Worm (Caenorhabditis elegans) whole organism, L3 larva: Measurements from ENCODE around the gene phat-5.

ENCODE experiments used
- R02D3.7 ChIP-seq: fragments of 150-350 bp; optimal IDR thresholded peaks from 2 replicates; lab custom pipeline; 2014; ENCODE audit warnings: missing biosample characterization, missing genetic modification characterization
- aly-2 ChIP-seq: fragments of 150-350 bp; optimal IDR thresholded peaks from 2 replicates; lab custom pipeline; 2014; ENCODE audit warnings: missing biosample characterization, missing genetic modification characterization
- ama-1 ChIP-seq: fragments of 150-350 bp; optimal IDR thresholded peaks from 2 replicates; lab custom pipeline; 2018
- ceh-16 ChIP-seq: sonication (generic microtip); optimal IDR thresholded peaks from 2 replicates; lab custom pipeline; 2017; ENCODE audit warnings: missing biosample characterization, missing genetic modification characterization
- ceh-28 ChIP-seq: fragments of 150-350 bp; optimal IDR thresholded peaks from 2 replicates; lab custom pipeline; 2014; ENCODE audit warnings: missing biosample characterization, missing genetic modification reagents, missing genetic modification characterization
- ceh-82 ChIP-seq: fragments of 150-350 bp; optimal IDR thresholded peaks from 2 replicates; lab custom pipeline; 2014; ENCODE audit warnings: missing biosample characterization, missing genetic modification characterization
- ceh-9 ChIP-seq: sonication (generic microtip); optimal IDR thresholded peaks from 2 replicates; lab custom pipeline; 2018; ENCODE audit warnings: missing biosample characterization, missing genetic modification characterization
- daf-12 ChIP-seq: fragments of 150-350 bp; optimal IDR thresholded peaks from 2 replicates; lab custom pipeline; 2014; ENCODE audit warnings: missing biosample characterization, missing genetic modification reagents, missing genetic modification characterization
- egl-5 ChIP-seq: fragments of 150-350 bp; optimal IDR thresholded peaks from 2 replicates; lab custom pipeline; 2017; ENCODE audit warnings: missing biosample characterization, missing genetic modification reagents, missing genetic modification characterization, inconsistent platforms
- elt-1 ChIP-seq: fragments of 150-350 bp; optimal IDR thresholded peaks from 2 replicates; lab custom pipeline; 2014; ENCODE audit warnings: missing biosample characterization, missing genetic modification characterization
- elt-2 ChIP-seq: sonication (generic microtip); optimal IDR thresholded peaks from 2 replicates; lab custom pipeline; 2016; ENCODE audit warnings: missing genetic modification reagents, mild to moderate bottlenecking, missing genetic modification characterization, missing compliant biosample characterization
- elt-3 ChIP-seq, 3 experiments: fragments of 150-350 bp in 1 of 3; sonication (generic microtip) in 2 of 3; optimal IDR thresholded peaks; 2 replicates in 2 of 3; 4 replicates in 1 of 3; lab custom pipeline; 2014 to 2017; ENCODE audit warnings: missing biosample characterization in 3 of 3, missing genetic modification characterization in 3 of 3
- fkh-10 ChIP-seq: sonication (generic microtip); optimal IDR thresholded peaks from 2 replicates; lab custom pipeline; 2017; ENCODE audit warnings: missing biosample characterization, missing genetic modification reagents, missing genetic modification characterization
- fkh-2 ChIP-seq: fragments of 150-350 bp; optimal IDR thresholded peaks from 2 replicates; lab custom pipeline; 2014; ENCODE audit warnings: missing biosample characterization, missing genetic modification reagents, missing genetic modification characterization
- fos-1 ChIP-seq: fragments of 150-350 bp; optimal IDR thresholded peaks from 2 replicates; lab custom pipeline; 2014; ENCODE audit warnings: missing biosample characterization, missing genetic modification characterization
- lin-15B ChIP-seq: fragments of 150-350 bp; optimal IDR thresholded peaks from 2 replicates; lab custom pipeline; 2014; ENCODE audit warnings: missing biosample characterization, missing genetic modification characterization
- lin-39 ChIP-seq: fragments of 150-350 bp; optimal IDR thresholded peaks from 2 replicates; lab custom pipeline; 2018; ENCODE audit warnings: missing biosample characterization, missing genetic modification reagents, missing genetic modification characterization
- lsy-12 ChIP-seq: sonication (generic microtip); optimal IDR thresholded peaks from 2 replicates; lab custom pipeline; 2016; ENCODE audit warnings: mild to moderate bottlenecking, missing genetic modification characterization, missing compliant biosample characterization
- mdl-1 ChIP-seq: fragments of 150-350 bp; optimal IDR thresholded peaks from 2 replicates; lab custom pipeline; 2014; ENCODE audit warnings: missing biosample characterization, missing genetic modification characterization
- nhr-11 ChIP-seq: fragments of 150-350 bp; optimal IDR thresholded peaks from 2 replicates; lab custom pipeline; 2014; ENCODE audit warnings: missing biosample characterization, missing genetic modification characterization
- nhr-23 ChIP-seq: fragments of 150-350 bp; optimal IDR thresholded peaks from 2 replicates; lab custom pipeline; 2014; ENCODE audit warnings: missing biosample characterization, missing genetic modification reagents, missing genetic modification characterization
- nhr-237 ChIP-seq: fragments of 150-350 bp; optimal IDR thresholded peaks from 2 replicates; lab custom pipeline; 2014; ENCODE audit warnings: missing biosample characterization, missing genetic modification characterization
- nhr-25 ChIP-seq: sonication (generic microtip); optimal IDR thresholded peaks from 2 replicates; lab custom pipeline; 2017; ENCODE audit warnings: missing biosample characterization, missing genetic modification characterization
- nhr-28 ChIP-seq: fragments of 150-350 bp; optimal IDR thresholded peaks from 2 replicates; lab custom pipeline; 2014; ENCODE audit warnings: missing biosample characterization, missing genetic modification characterization
- nhr-43 ChIP-seq: sonication (generic microtip); optimal IDR thresholded peaks from 2 replicates; lab custom pipeline; 2016; ENCODE audit warnings: mild to moderate bottlenecking, missing genetic modification characterization, missing compliant biosample characterization; ENCODE audit not compliant: poor library complexity, severe bottlenecking
- nhr-67 ChIP-seq: fragments of 150-350 bp; optimal IDR thresholded peaks from 2 replicates; lab custom pipeline; 2014; ENCODE audit warnings: missing biosample characterization, missing genetic modification characterization
- pha-4 ChIP-seq: fragments of 150-350 bp; optimal IDR thresholded peaks from 2 replicates; lab custom pipeline; 2014; ENCODE audit warnings: missing biosample characterization, missing genetic modification reagents, missing genetic modification characterization
- pqm-1 ChIP-seq: fragments of 150-350 bp; optimal IDR thresholded peaks from 2 replicates; lab custom pipeline; 2017; ENCODE audit warnings: missing biosample characterization, missing genetic modification characterization, inconsistent platforms
- sea-2 ChIP-seq: fragments of 150-350 bp; sonication (generic microtip); optimal IDR thresholded peaks from 4 replicates; lab custom pipeline; 2014; ENCODE audit warnings: missing biosample characterization, missing genetic modification reagents, missing genetic modification characterization
- skn-1 ChIP-seq: fragments of 150-350 bp; optimal IDR thresholded peaks from 2 replicates; lab custom pipeline; 2014; ENCODE audit warnings: missing biosample characterization, missing genetic modification characterization
- snpc-4 ChIP-seq: fragments of 150-350 bp; optimal IDR thresholded peaks from 2 replicates; lab custom pipeline; 2014; ENCODE audit warnings: missing biosample characterization, missing genetic modification characterization
- zag-1 ChIP-seq: fragments of 150-350 bp; optimal IDR thresholded peaks from 2 replicates; lab custom pipeline; 2014; ENCODE audit warnings: missing biosample characterization, missing genetic modification characterization
- ztf-11 ChIP-seq: fragments of 150-350 bp; optimal IDR thresholded peaks from 2 replicates; lab custom pipeline; 2014; ENCODE audit warnings: missing biosample characterization, missing genetic modification characterization

phat-5 gene

DNA sequence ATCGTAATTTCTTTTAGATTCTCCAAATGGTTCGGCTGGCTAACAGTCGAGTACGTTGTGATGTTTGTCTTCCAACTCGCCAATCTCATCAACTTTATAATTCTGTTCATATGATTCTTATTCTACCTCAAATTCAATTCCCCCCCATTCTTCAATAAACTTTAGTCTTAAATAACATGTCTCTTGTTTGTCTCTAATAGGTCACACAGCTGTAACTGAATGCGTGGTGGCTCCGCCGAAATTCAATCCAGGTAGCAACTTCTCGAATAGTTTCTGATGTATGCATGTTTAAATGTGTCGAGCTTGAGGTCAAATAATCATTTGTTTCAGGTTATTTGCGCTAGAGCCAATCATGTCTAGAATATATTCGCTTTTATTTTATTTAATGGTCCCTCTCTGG is 16.4 kb upstream of the phat-5 start, which contains the start of gene lgc-29:
Gene lgc-29, plus strand, starts transcription at position 301 of the 400 bp plus-strand sequence.
- TF ChIP-seq nhr-11 (tag; lab: Kevin White, UChicago) = no peak
- TF ChIP-seq lin-15B (tag; lab: Kevin White, UChicago) = no peak
- no peak for TF ChIP-seq ama-1 (lab: Kevin White, UChicago)
- no peak for TF ChIP-seq fkh-10 (GFP tag; lab: Kevin White, UChicago)
- TF ChIP-seq nhr-237 (tag; lab: Kevin White, UChicago) = no peak
- TF ChIP-seq nhr-67 = no peak
- TF ChIP-seq ceh-16 (tag; lab: Kevin White, UChicago) = no peak
- TF ChIP-seq mdl-1 (tag; lab: Kevin White, UChicago) = no peak
- no peak for TF ChIP-seq fos-1 (tag; lab: Kevin White, UChicago)
- TF ChIP-seq sea-2 (GFP tag; lab: Kevin White, UChicago) = no peak
- no peak for TF ChIP-seq daf-12 (tag; lab: Kevin White, UChicago)
- TF ChIP-seq aly-2 (tag; lab: Kevin White, UChicago) = no peak
- no peak for TF ChIP-seq nhr-25 (tag; lab: Kevin White, UChicago)
- no peak for TF ChIP-seq ztf-11
- no peak for TF ChIP-seq ceh-82 (tag; lab: Kevin White, UChicago)
- TF ChIP-seq snpc-4 (tag; lab: Kevin White, UChicago) = no peak
- TF ChIP-seq pha-4 (tag; lab: Kevin White, UChicago) = no peak
- TF ChIP-seq fkh-2 (tag; lab: Kevin White, UChicago) = no peak
- TF ChIP-seq, all 47 proteins: peak for 0

DNA sequence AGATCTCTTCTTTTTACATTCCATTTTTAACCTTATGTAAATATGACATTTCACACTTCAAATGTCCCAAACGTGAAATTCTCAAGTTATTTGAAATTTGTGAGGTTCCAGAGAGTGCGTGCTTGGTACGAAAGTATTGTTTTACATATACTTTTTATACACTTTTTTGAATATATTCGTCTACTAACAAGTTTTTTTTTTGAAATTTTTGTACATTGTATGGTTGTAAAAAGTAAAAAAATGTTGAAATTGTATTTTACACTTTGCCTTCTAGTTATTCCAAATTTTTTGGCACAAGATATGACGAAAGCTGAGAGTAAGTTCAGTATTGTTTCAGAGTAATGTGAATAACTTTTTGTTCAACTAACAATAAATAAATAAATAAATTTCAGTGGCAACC is 12.4 kb upstream of the phat-5 start, which contains the start of gene lgc-1:
Gene lgc-1, plus strand, starts transcription at position 301 of the 400 bp plus-strand sequence.
- TF ChIP-seq R02D3.7 (tag; lab: Kevin White, UChicago) (no peak), ceh-82 (tag; lab: Kevin White, UChicago) (no peak), ceh-28 (tag; lab: Kevin White, UChicago) (no peak), elt-1 (tag; lab: Kevin White, UChicago) (no peak), ama-1 (lab: Kevin White, UChicago) (no peak), mdl-1 (tag; lab: Kevin White, UChicago) (no peak), ceh-9 (tag; lab: Kevin White, UChicago) (no peak), elt-2 (tag; lab: Kevin White, UChicago) (no peak), ceh-16 (tag; lab: Kevin White, UChicago) (no peak), nhr-67 (no peak), nhr-25 (tag; lab: Kevin White, UChicago) (no peak), pha-4 (tag; lab: Kevin White, UChicago) (no peak), lin-39 (tag; lab: Kevin White, UChicago) (no peak), ztf-11 (no peak), lsy-12 (tag; lab: Kevin White, UChicago) (no peak), fos-1 (tag; lab: Kevin White, UChicago) (no peak)

ce11 chrV:4131471-4131939 is 9.2 kb upstream of the phat-5 start, which contains the start of gene nhr-57:
Gene nhr-57, plus strand, starts transcription at chrV:4131889.
- no peak for TF ChIP-seq nhr-237 (tag; lab: Kevin White, UChicago)
- peak; percentile 53 for TF ChIP-seq lin-39 (tag; lab: Kevin White, UChicago)
- TF ChIP-seq nhr-23 (tag; lab: Kevin White, UChicago) = peak; percentile 67
- peak; percentile 82 for TF ChIP-seq elt-2 (tag; lab: Kevin White, UChicago)
- peak; percentile 98 for TF ChIP-seq pha-4 (tag; lab: Kevin White, UChicago)
- TF ChIP-seq nhr-43 = peak; percentile 81
- peak; percentile 74 for TF ChIP-seq pqm-1 (tag; lab: Kevin White, UChicago)
- TF ChIP-seq mdl-1 (tag; lab: Kevin White, UChicago) = peak; percentile 28
- TF ChIP-seq ama-1 (lab: Kevin White, UChicago) = peak; percentile 26
- TF ChIP-seq nhr-25 (tag; lab: Kevin White, UChicago) = peak; percentile 77
- no peak for TF ChIP-seq nhr-28 (tag; lab: Kevin White, UChicago)
- peak; percentile 65 for TF ChIP-seq egl-5 (tag; lab: Kevin White, UChicago)
- peak; percentile 84 for TF ChIP-seq skn-1 (tag; lab: Kevin White, UChicago)
- no peak for TF ChIP-seq R02D3.7 (tag; lab: Kevin White, UChicago)
- no peak for TF ChIP-seq zag-1
- TF ChIP-seq elt-3 (tag; optimal IDR thresholded peaks at IDR 0.05; lab: Kevin White, UChicago) = peak in 1 of 3 experiments; percentile 42
- TF ChIP-seq ceh-28 (tag; lab: Kevin White, UChicago) = peak; percentile 73

ce11 chrV:4129604-4130003 is 7.3 kb upstream of the phat-5 start, which contains the start of gene phat-4:
Gene phat-4, plus strand, starts transcription at chrV:4129904.
- TF ChIP-seq nhr-28 (tag; lab: Kevin White, UChicago) = no peak
